Fruit fly (Drosophila melanogaster): ENCODE results near the gene CG3982.

The CG3982 gene

dm6 chr3L:9424528-9424911 is 7.3 kb upstream of the CG3982 start (continued):
- peak; percentile 33 for TF ChIP-seq gcm (GFP tag; optimal IDR thresholded peaks at IDR 0.05)
- TF ChIP-seq CG17829 (tag; optimal IDR thresholded peaks at IDR 0.05), result peak; percentile 50
- peak; percentile 63; the same call in 2 of the 3 replicates for TF ChIP-seq row (GFP tag; IDR thresholded peaks at IDR 0.05)
- no peak for TF ChIP-seq CG32772 (GFP tag; IDR thresholded peaks at IDR 0.05)
- TF ChIP-seq vvl (GFP tag; IDR thresholded peaks at IDR 0.05), result peak; percentile 91
- peak; percentile 46 for TF ChIP-seq CG2120 (GFP tag; optimal IDR thresholded peaks at IDR 0.05)
- TF ChIP-seq Med (GFP tag), result peak; percentile 62
- TF ChIP-seq Dbx (GFP tag; IDR thresholded peaks at IDR 0.05), result peak; percentile 24; the same call in 1 of the 3 replicates
- peak; percentile 20 for TF ChIP-seq CG13775 (GFP tag; optimal IDR thresholded peaks at IDR 0.05)
- TF ChIP-seq CG12391 (tag; optimal IDR thresholded peaks at IDR 0.05), result peak; percentile 56
- peak; percentile 32 for TF ChIP-seq phol (tag; optimal IDR thresholded peaks at IDR 0.05)
- TF ChIP-seq CG8089 (GFP tag; optimal IDR thresholded peaks at IDR 0.05), result no peak
- TF ChIP-seq Hand (GFP tag; optimal IDR thresholded peaks at IDR 0.05), result peak; percentile 26
- peak; percentile 21 for TF ChIP-seq CrebB (tag; optimal IDR thresholded peaks at IDR 0.05)
- peak; percentile 15 for TF ChIP-seq CG18011 (GFP tag; optimal IDR thresholded peaks at IDR 0.05)
- 0 out of 2 replicates have a peak, but pooled peaks have one; percentile 19 for TF ChIP-seq CG9932 (GFP tag; IDR thresholded peaks at IDR 0.05)
- TF ChIP-seq usp (GFP tag; optimal IDR thresholded peaks at IDR 0.05), result no peak
- peak; percentile 64 for TF ChIP-seq CG11504 (tag; optimal IDR thresholded peaks at IDR 0.05)
- peak; percentile 38 for TF ChIP-seq lab (GFP tag; optimal IDR thresholded peaks at IDR 0.05)
- TF ChIP-seq Hmr (GFP tag; optimal IDR thresholded peaks at IDR 0.05), result peak; percentile 40
- TF ChIP-seq Sox100B (GFP tag; optimal IDR thresholded peaks at IDR 0.05), result peak; percentile 21
- TF ChIP-seq CG17361 (GFP tag; IDR thresholded peaks at IDR 0.05), result peak; percentile 47; the same call in 2 of the 3 replicates
- TF ChIP-seq gsb-n (tag; optimal IDR thresholded peaks at IDR 0.05), result peak; percentile 45
- TF ChIP-seq CG6272 (GFP tag; IDR thresholded peaks at IDR 0.05), result no peak
- peak; percentile 65 for TF ChIP-seq unpg (GFP tag; optimal IDR thresholded peaks at IDR 0.05)
- 0 out of 2 replicates have a peak, but pooled peaks have one; percentile 21 for TF ChIP-seq Xrp1 (GFP tag; IDR thresholded peaks at IDR 0.05)
- peak; percentile 56; the same call in 2 of the 3 replicates for TF ChIP-seq CG11695 (GFP tag; IDR thresholded peaks at IDR 0.05)
- TF ChIP-seq CG13296 (GFP tag; optimal IDR thresholded peaks at IDR 0.05), result peak; percentile 42
- TF ChIP-seq CG4424 (GFP tag; optimal IDR thresholded peaks at IDR 0.05), result peak; percentile 17
- peak; percentile 2 for TF ChIP-seq Oli (tag; optimal IDR thresholded peaks at IDR 0.05)
- peak; percentile 39 for TF ChIP-seq CG15601 (tag; optimal IDR thresholded peaks at IDR 0.05)
- peak; percentile 74 for TF ChIP-seq sens (GFP tag)
- TF ChIP-seq inv (GFP tag; IDR thresholded peaks at IDR 0.05; ENCODE audit: partially characterized antibody), result no peak
- peak; percentile 18 for TF ChIP-seq CG6854 (GFP tag; optimal IDR thresholded peaks at IDR 0.05)
- 0 out of 2 replicates have a peak, but pooled peaks have one; percentile 12 for TF ChIP-seq CG7372 (GFP tag; IDR thresholded peaks at IDR 0.05)
- no peak for TF ChIP-seq Hey (tag; optimal IDR thresholded peaks at IDR 0.05)
- peak; percentile 36 for TF ChIP-seq CG7839 (tag; optimal IDR thresholded peaks at IDR 0.05)
- TF ChIP-seq CG4360 (GFP tag; IDR thresholded peaks at IDR 0.05), result no peak
- TF ChIP-seq CG31441 (GFP tag; IDR thresholded peaks at IDR 0.05), result peak; percentile 54
- TF ChIP-seq BEAF-32 (GFP tag; optimal IDR thresholded peaks at IDR 0.05), result no peak
- 0 out of 2 replicates have a peak, but pooled peaks have one; percentile 11 for TF ChIP-seq stc (GFP tag; IDR thresholded peaks at IDR 0.05)
- peak; percentile 27 for TF ChIP-seq nerfin-1 (tag; optimal IDR thresholded peaks at IDR 0.05)
- peak; percentile 48 for TF ChIP-seq CG9727 (GFP tag; optimal IDR thresholded peaks at IDR 0.05)
- TF ChIP-seq stwl (tag; optimal IDR thresholded peaks at IDR 0.05), result peak; percentile 39
- no peak for TF ChIP-seq cato (GFP tag; optimal IDR thresholded peaks at IDR 0.05; ENCODE audit: borderline replicate concordance)
- TF ChIP-seq HmgD (GFP tag; optimal IDR thresholded peaks at IDR 0.05), result no peak
- peak; percentile 23 for TF ChIP-seq scrt (GFP tag; optimal IDR thresholded peaks at IDR 0.05)
- TF ChIP-seq CG12071 (GFP tag; optimal IDR thresholded peaks at IDR 0.05), result peak; percentile 5
- TF ChIP-seq Max (GFP tag; optimal IDR thresholded peaks at IDR 0.05), result peak; percentile 4
- no peak; the same call in 3 of the 4 replicates for TF ChIP-seq Gug (GFP tag; IDR thresholded peaks at IDR 0.05)

All from whole organism, embryonic.